Fruit fly (Drosophila melanogaster) whole organism, embryonic: ENCODE data around the gene Nplp3.

Experiments
- Blimp-1 ChIP-seq: fragments of 200-800 bp; sonication (Bioruptor generic); optimal IDR thresholded peaks from 3 replicates; lab custom pipeline; 2018; ENCODE audit warnings: missing biosample characterization, missing genetic modification characterization, mild to moderate bottlenecking, moderate library complexity, missing genetic modification reagents
- CG10209 ChIP-seq: fragments of 200-800 bp; sonication (Bioruptor generic); optimal IDR thresholded peaks from 3 replicates; lab custom pipeline; 2017; ENCODE audit warnings: missing biosample characterization, mild to moderate bottlenecking, missing genetic modification characterization, missing genetic modification reagents
- CG10366 ChIP-seq: fragments of 200-800 bp; sonication (Bioruptor generic); IDR thresholded peaks from 2 replicates; pipeline ENCODE4 v1.3.6; 2022; ENCODE audit warnings: missing biosample characterization, missing genetic modification characterization
- CG10565 ChIP-seq: fragments of 200-800 bp; sonication (Bioruptor generic); optimal IDR thresholded peaks from 3 replicates; lab custom pipeline; 2016; ENCODE audit warnings: missing biosample characterization, mild to moderate bottlenecking, missing genetic modification characterization
- CG10654 ChIP-seq: fragments of 200-800 bp; sonication (Bioruptor generic); optimal IDR thresholded peaks from 2 replicates; lab custom pipeline; 2016; ENCODE audit warnings: missing biosample characterization, missing genetic modification characterization
- CG11247 ChIP-seq: fragments of 200-800 bp; sonication (Bioruptor generic); IDR thresholded peaks from 2 replicates; pipeline ENCODE4 v1.3.6; 2022; ENCODE audit warnings: missing biosample characterization, missing genetic modification characterization
- CG14441 ChIP-seq: fragments of 200-800 bp; sonication (Bioruptor generic); IDR thresholded peaks from 2 replicates; pipeline ENCODE4 v1.3.6; 2022; ENCODE audit warnings: missing biosample characterization, missing genetic modification characterization
- CG14710 ChIP-seq: fragments of 200-800 bp; sonication (Bioruptor generic); optimal IDR thresholded peaks from 3 replicates; lab custom pipeline; 2019; ENCODE audit warnings: missing biosample characterization, mild to moderate bottlenecking, missing genetic modification characterization, moderate library complexity
- CG15479 ChIP-seq: fragments of 200-800 bp; sonication (Bioruptor generic); optimal IDR thresholded peaks from 3 replicates; lab custom pipeline; 2019; ENCODE audit warnings: missing biosample characterization, mild to moderate bottlenecking, missing genetic modification characterization, moderate library complexity
- CG15601 ChIP-seq: fragments of 200-800 bp; sonication (Bioruptor generic); optimal IDR thresholded peaks from 3 replicates; lab custom pipeline; 2019; ENCODE audit warnings: missing biosample characterization, mild to moderate bottlenecking, missing genetic modification characterization, moderate library complexity
- CG16779 ChIP-seq: fragments of 200-800 bp; sonication (Bioruptor generic); IDR thresholded peaks from 2 replicates; pipeline ENCODE4 v1.3.6; 2022; ENCODE audit warnings: missing biosample characterization, missing genetic modification characterization
- CG17612 ChIP-seq: fragments of 200-800 bp; sonication (Bioruptor generic); IDR thresholded peaks from 2 replicates; pipeline ENCODE4 v1.3.6; 2022; ENCODE audit warnings: missing biosample characterization, missing genetic modification characterization
- CG1792 ChIP-seq: fragments of 200-800 bp; sonication (Bioruptor generic); optimal IDR thresholded peaks from 2 replicates; lab custom pipeline; 2016; ENCODE audit warnings: missing biosample characterization, missing genetic modification characterization
- CG2678 ChIP-seq: fragments of 200-800 bp; sonication (Bioruptor generic); optimal IDR thresholded peaks from 3 replicates; lab custom pipeline; 2019; ENCODE audit warnings: missing biosample characterization, mild to moderate bottlenecking, missing genetic modification characterization, moderate library complexity
- CG34422 ChIP-seq: fragments of 200-800 bp; sonication (Bioruptor generic); IDR thresholded peaks from 3 replicates; pipeline ENCODE4 v1.3.6; 2022; ENCODE audit warnings: missing biosample characterization, missing genetic modification characterization
- CG3995 ChIP-seq: fragments of 200-800 bp; sonication (Bioruptor generic); optimal IDR thresholded peaks from 3 replicates; lab custom pipeline; 2016; ENCODE audit warnings: missing biosample characterization, missing genetic modification characterization
- CG4617 ChIP-seq: fragments of 200-800 bp; sonication (Bioruptor generic); optimal IDR thresholded peaks from 3 replicates; lab custom pipeline; 2016; ENCODE audit warnings: missing biosample characterization, missing genetic modification characterization, borderline replicate concordance
- CG4730 ChIP-seq: fragments of 200-800 bp; sonication (Bioruptor generic); IDR thresholded peaks from 2 replicates; pipeline ENCODE4 v1.3.6; 2022; ENCODE audit warnings: missing biosample characterization, missing genetic modification characterization
- CG6791 ChIP-seq: fragments of 200-800 bp; sonication (Bioruptor generic); IDR thresholded peaks from 3 replicates; pipeline ENCODE4 v1.3.6; 2022; ENCODE audit warnings: missing biosample characterization, missing genetic modification characterization; ENCODE audit not compliant: partially characterized antibody
- CG8765 ChIP-seq: fragments of 200-800 bp; sonication (Bioruptor generic); IDR thresholded peaks from 2 replicates; pipeline ENCODE4 v1.3.6; 2022; ENCODE audit warnings: missing biosample characterization, missing genetic modification characterization
- Dbx ChIP-seq: fragments of 200-800 bp; sonication (Bioruptor generic); IDR thresholded peaks from 3 replicates; pipeline ENCODE4 v1.3.6; 2022; ENCODE audit warnings: missing biosample characterization, missing genetic modification characterization
- Dref ChIP-seq: fragments of 200-800 bp; sonication (Bioruptor generic); IDR thresholded peaks from 2 replicates; pipeline ENCODE4 v1.3.6; 2022; ENCODE audit warnings: missing biosample characterization, missing genetic modification characterization
- ERR ChIP-seq: fragments of 200-800 bp; sonication (Bioruptor generic); optimal IDR thresholded peaks from 2 replicates; lab custom pipeline; 2016; ENCODE audit warnings: missing biosample characterization, missing genetic modification characterization
- Ets65A ChIP-seq: fragments of 200-800 bp; sonication (Bioruptor generic); peaks from one replicate; lab custom pipeline; 2016; ENCODE audit warnings: missing biosample characterization, missing genetic modification characterization
- Ets97D ChIP-seq: fragments of 200-800 bp; sonication (Bioruptor generic); optimal IDR thresholded peaks from 3 replicates; lab custom pipeline; 2016; ENCODE audit warnings: missing biosample characterization, missing genetic modification characterization
- HLH54F ChIP-seq: fragments of 200-800 bp; sonication (Bioruptor generic); optimal IDR thresholded peaks from 3 replicates; lab custom pipeline; 2016; ENCODE audit warnings: missing biosample characterization, missing genetic modification characterization
- Kr ChIP-seq: fragments of 200-800 bp; sonication (Bioruptor generic); optimal IDR thresholded peaks from 2 replicates; lab custom pipeline; 2017; ENCODE audit warnings: missing biosample characterization, mild to moderate bottlenecking, missing genetic modification characterization
- Meics ChIP-seq: fragments of 200-800 bp; sonication (Bioruptor generic); optimal IDR thresholded peaks from 2 replicates; lab custom pipeline; 2017; ENCODE audit warnings: missing biosample characterization, mild to moderate bottlenecking, missing genetic modification characterization
- Neu2 ChIP-seq: fragments of 200-800 bp; sonication (Bioruptor generic); optimal IDR thresholded peaks from 3 replicates; lab custom pipeline; 2016; ENCODE audit warnings: missing biosample characterization, missing genetic modification characterization, borderline replicate concordance
- Oli ChIP-seq: fragments of 200-800 bp; sonication (Bioruptor generic); optimal IDR thresholded peaks from 2 replicates; lab custom pipeline; 2018; ENCODE audit warnings: missing biosample characterization, mild to moderate bottlenecking, missing genetic modification characterization, moderate library complexity
- ap ChIP-seq: fragments of 200-800 bp; sonication (Bioruptor generic); IDR thresholded peaks from 2 replicates; pipeline ENCODE4 v1.3.6; 2022; ENCODE audit warnings: missing biosample characterization, missing genetic modification characterization
- chinmo ChIP-seq: fragments of 200-800 bp; sonication (Bioruptor generic); IDR thresholded peaks from 4 replicates; pipeline ENCODE4 v1.3.6; 2022; ENCODE audit warnings: missing biosample characterization, missing genetic modification characterization; ENCODE audit not compliant: partially characterized antibody
- emc ChIP-seq: fragments of 200-800 bp; sonication (Bioruptor generic); optimal IDR thresholded peaks from 2 replicates; lab custom pipeline; 2016; ENCODE audit warnings: missing biosample characterization, missing genetic modification characterization
- p53 ChIP-seq: fragments of 200-800 bp; sonication (Bioruptor generic); optimal IDR thresholded peaks from 2 replicates; lab custom pipeline; 2016; ENCODE audit warnings: missing biosample characterization, missing genetic modification characterization
- sens ChIP-seq: fragments of 200-800 bp; sonication (Bioruptor generic); peaks from one replicate; lab custom pipeline; 2016; ENCODE audit warnings: missing biosample characterization, missing genetic modification characterization
- sens-2 ChIP-seq: fragments of 200-800 bp; sonication (Bioruptor generic); IDR thresholded peaks from 2 replicates; pipeline ENCODE4 v1.3.6; 2022; ENCODE audit warnings: missing biosample characterization, missing genetic modification characterization
- vvl ChIP-seq: fragments of 200-800 bp; sonication (Bioruptor generic); IDR thresholded peaks from 2 replicates; pipeline ENCODE4 v1.3.6; 2022; ENCODE audit warnings: missing biosample characterization, missing genetic modification characterization

The Nplp3 gene

DNA sequence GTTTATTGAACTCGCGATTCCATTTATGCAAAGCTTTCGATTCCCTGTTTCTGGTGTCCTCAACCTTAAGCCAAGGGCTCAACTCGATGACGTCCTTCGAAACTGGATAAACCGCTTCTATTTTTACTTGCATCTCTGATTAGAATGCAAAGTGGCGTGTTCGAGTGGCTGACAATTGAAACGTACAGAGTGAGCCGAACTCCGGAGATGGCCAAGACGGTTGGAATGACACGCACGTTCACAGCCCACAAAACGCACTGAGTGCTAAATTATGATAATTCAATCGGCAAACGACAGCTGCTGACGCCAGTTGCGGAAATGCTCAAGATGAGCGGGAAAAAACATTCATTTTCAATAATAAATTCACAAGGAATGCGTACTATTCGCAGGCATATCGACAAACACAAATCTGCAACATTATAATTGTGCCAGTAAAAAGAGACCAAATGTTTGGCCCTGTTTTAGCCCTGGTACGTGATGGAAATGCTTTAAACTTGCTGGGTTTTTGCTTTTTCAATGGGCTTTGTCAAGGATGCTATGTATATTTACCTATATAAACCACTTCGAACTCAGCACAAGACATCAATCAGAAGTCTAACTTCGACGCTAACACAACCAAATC is 45.4 kb upstream of the Nplp3 start, which contains the start of gene CG13066:
CG13066 (plus strand) TSS at position 572 of the 622 bp plus-strand sequence.
- TF ChIP-seq CG14710 (no peak), ERR (GFP tag; lab: Kevin White, UChicago) (no peak), Meics (no peak), chinmo (GFP tag; lab: Robert Waterston, UW) (0 out of 4 replicates have a peak, but pooled peaks have one; percentile 48), sens (GFP tag; lab: Kevin White, UChicago) (peak; percentile 52), CG34422 (GFP tag; lab: Robert Waterston, UW) (no peak), vvl (GFP tag; lab: Robert Waterston, UW) (peak; percentile 37; the same call in 1 of the 2 replicates), CG15479 (GFP tag; lab: Kevin White, UChicago) (no peak)

DNA sequence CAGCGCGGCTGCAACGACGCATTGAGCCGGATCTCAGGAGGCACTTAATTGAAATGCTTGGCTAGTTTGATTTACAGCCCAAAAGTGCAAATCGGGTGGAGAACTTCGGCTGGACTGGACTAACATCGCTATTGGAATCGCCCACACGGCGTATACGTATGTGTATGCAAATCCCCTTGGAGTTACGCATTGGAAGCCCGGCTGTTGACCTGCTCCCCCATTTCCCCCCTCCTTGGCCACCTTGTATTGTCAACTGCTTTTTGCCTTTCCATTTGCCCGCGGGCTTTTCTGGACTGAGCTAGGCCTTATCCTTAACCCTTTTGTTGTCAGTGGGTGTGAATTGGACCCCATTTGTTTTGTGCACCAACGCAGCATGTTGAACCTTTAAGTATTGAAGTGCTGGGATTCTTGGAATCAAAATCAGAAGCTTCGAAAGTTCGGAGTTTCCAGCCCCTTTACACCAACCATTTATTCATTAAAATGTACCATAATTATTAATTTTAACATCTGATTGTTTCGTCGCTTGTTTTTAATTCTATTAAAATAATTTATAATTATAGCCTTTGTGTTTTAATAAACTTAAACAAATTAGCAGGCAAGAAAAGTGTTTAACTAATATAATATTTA is 42.3 kb upstream of the Nplp3 start:
- TF ChIP-seq CG16779 (GFP tag; lab: Robert Waterston, UW) (no peak), CG2678 (no peak), CG10366 (GFP tag; lab: Robert Waterston, UW) (no peak), CG10209 (no peak), sens-2 (GFP tag; lab: Robert Waterston, UW) (no peak), CG4730 (no peak), Neu2 (no peak), Blimp-1 (GFP tag; lab: Kevin White, UChicago) (no peak), CG3995 (GFP tag; lab: Kevin White, UChicago) (no peak), CG17612 (GFP tag; lab: Robert Waterston, UW) (no peak), Dref (0 out of 2 replicates have a peak, but pooled peaks have one; percentile 9), Ets65A (GFP tag; lab: Kevin White, UChicago) (peak; percentile 11), Ets97D (GFP tag; lab: Kevin White, UChicago) (no peak), CG11247 (GFP tag; lab: Robert Waterston, UW) (no peak)
- TF ChIP-seq, all 482 proteins: peak for 2

DNA sequence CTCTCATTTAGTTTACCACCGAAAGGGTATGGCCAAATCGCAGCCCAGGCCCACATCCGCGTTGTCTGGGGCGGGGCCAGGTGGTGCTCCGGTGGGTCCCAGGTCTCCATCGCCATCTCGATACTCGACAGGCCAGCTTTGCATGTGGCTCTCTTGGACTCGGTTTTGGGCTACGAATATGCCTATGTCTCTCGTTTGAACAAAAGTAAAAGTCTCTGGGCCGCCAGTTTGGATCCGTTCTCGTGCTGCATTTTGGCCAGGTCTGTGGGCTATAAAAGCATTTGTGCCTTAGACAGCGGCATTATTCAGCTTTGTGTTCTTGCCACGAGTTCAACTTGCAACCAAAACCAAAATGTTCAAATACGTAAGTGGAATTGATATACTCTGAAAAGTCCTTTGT is 40.7 kb upstream of the Nplp3 start, which contains the start of gene CG13065:
CG13065 (plus strand) TSS at position 301 of the 400 bp plus-strand sequence.
- TF ChIP-seq p53 (GFP tag; lab: Kevin White, UChicago) (no peak), Dbx (GFP tag; lab: Robert Waterston, UW) (no peak), HLH54F (GFP tag; lab: Kevin White, UChicago) (no peak), CG10565 (no peak), Kr (no peak), CG3995 (GFP tag; lab: Kevin White, UChicago) (no peak), CG1792 (no peak)

DNA sequence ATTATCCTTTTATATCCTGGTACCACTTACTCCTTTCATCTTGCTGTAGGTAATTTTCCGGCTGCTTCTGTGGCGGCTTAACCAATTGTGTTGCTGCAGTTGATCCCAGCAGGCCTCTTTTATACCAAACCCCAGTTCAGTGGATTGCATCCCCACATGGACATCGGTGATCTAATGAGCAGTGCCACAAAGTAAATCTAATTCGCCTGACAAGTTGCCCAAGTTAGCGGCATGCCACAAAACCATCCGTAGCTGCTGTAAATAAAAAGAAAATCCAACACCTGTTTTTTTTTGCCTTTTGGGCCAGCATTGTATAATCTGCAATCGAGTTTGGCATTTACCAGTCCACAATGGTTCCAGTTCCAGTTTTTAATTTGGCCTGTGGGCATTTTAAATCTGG is 38.7 kb upstream of the Nplp3 start, which contains the start of gene CG13050:
CG13050 (minus strand) TSS at position 101 of the 400 bp plus-strand sequence.
- no peak for TF ChIP-seq CG10654 (GFP tag; lab: Kevin White, UChicago)
- no peak for TF ChIP-seq CG14441 (GFP tag; lab: Robert Waterston, UW)
- TF ChIP-seq ap, result no peak
- no peak for TF ChIP-seq CG8765
- TF ChIP-seq CG6791 (GFP tag; lab: Robert Waterston, UW), result no peak
- no peak for TF ChIP-seq CG14710
- TF ChIP-seq CG15601 (tag; lab: Kevin White, UChicago), result no peak
- TF ChIP-seq emc (GFP tag; lab: Kevin White, UChicago), result no peak
- TF ChIP-seq CG4617 (GFP tag; lab: Kevin White, UChicago), result no peak
- TF ChIP-seq Oli (tag; lab: Kevin White, UChicago), result no peak
